Worm (Caenorhabditis elegans): ENCODE measurements around the gene C44B9.3.

Gene C44B9.3

DNA sequence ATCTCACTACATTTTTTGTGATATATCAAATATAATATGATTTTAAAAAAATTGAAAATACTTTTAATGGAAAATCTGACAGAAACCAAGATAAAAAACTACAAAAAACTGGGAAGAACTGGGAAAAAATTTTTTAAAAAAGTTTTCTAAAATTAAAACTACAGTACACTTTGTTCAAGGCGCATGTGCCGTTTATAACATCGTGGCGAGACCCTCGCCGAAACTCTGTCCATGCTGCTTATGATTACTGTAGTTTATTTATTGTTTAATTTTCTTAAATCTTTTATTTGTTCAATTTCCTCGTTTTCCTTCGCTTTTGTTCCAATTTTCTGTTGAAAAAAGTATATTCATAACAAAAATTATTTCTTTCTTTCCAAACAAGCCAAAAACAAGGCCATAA lies 1.5 kb upstream of the C44B9.3 start, which contains the start of gene athp-1:
TSS of gene athp-1 (plus strand) at position 305 of the 400 bp plus-strand sequence.
- TF ChIP-seq ZK546.5 (tag; optimal IDR thresholded peaks at IDR 0.05) (no peak), ama-1 (optimal IDR thresholded peaks at IDR 0.05) (no peak), mbf-1 (tag; optimal IDR thresholded peaks at IDR 0.05) (no peak), Y55F3AM.14 (GFP tag; optimal IDR thresholded peaks at IDR 0.05) (no peak), blmp-1 (tag; optimal IDR thresholded peaks at IDR 0.05; ENCODE audit: insufficient read depth) (no peak), snpc-4 (tag; optimal IDR thresholded peaks at IDR 0.05) (no peak)

DNA sequence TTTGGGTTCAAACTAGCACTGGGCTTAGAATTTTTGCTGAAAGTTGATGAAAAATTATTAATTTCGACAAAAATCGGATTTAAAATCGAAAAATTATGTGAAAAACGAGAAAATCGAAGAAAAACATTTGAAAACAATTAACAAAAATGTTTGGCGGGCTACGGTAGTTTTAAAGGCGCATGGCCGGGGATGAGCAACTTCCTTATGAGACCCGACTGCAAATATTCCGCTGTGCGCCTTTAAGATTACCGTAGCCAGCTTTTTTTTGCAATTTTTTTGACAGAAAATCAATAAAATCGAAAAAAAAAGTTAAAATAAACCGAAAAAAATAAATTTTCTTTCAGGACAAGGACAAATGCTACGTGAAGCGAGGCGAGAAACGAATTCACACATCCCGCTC lies 2.4 kb downstream of the C44B9.3 start:
- TF ChIP-seq unc-62 (GFP tag; optimal IDR thresholded peaks at IDR 0.05) (no peak), sma-3 (GFP tag; optimal IDR thresholded peaks at IDR 0.05) (no peak), blmp-1 (tag; optimal IDR thresholded peaks at IDR 0.05; ENCODE audit: insufficient read depth) (no peak), gmeb-1 (tag; optimal IDR thresholded peaks at IDR 0.05) (no peak), aly-2 (tag; optimal IDR thresholded peaks at IDR 0.05) (no peak), ama-1 (optimal IDR thresholded peaks at IDR 0.05) (no peak), elt-1 (tag; optimal IDR thresholded peaks at IDR 0.05) (no peak)

- TF ChIP-seq zag-1 (tag; optimal IDR thresholded peaks at IDR 0.05): no peak
- no peak for TF ChIP-seq gmeb-1 (tag; optimal IDR thresholded peaks at IDR 0.05)
- TF ChIP-seq sem-4 (tag; optimal IDR thresholded peaks at IDR 0.05): no peak
- TF ChIP-seq unc-62 (GFP tag; optimal IDR thresholded peaks at IDR 0.05): no peak
- no peak for TF ChIP-seq snpc-4 (tag; optimal IDR thresholded peaks at IDR 0.05)
- no peak for TF ChIP-seq ama-1 (optimal IDR thresholded peaks at IDR 0.05)
- TF ChIP-seq skn-1 (tag; optimal IDR thresholded peaks at IDR 0.05): no peak
- no peak for TF ChIP-seq mab-5 (tag; optimal IDR thresholded peaks at IDR 0.05)
- no peak for TF ChIP-seq lin-11 (tag; optimal IDR thresholded peaks at IDR 0.05)
Observed at ce11 chrIII:10875132-10875531, 4.9 kb downstream of the C44B9.3 start, which contains the start of gene C44B9.2. Gene C44B9.2 (plus strand): TSS chrIII:10875432.

- TF ChIP-seq aly-2 (tag; optimal IDR thresholded peaks at IDR 0.05) (no peak), sma-3 (GFP tag; optimal IDR thresholded peaks at IDR 0.05) (no peak), egl-27 (tag; optimal IDR thresholded peaks at IDR 0.05) (no peak), nhr-25 (tag; optimal IDR thresholded peaks at IDR 0.05) (no peak), lsy-2 (tag; optimal IDR thresholded peaks at IDR 0.05) (no peak), mbf-1 (tag; optimal IDR thresholded peaks at IDR 0.05) (no peak), dmd-4 (tag; optimal IDR thresholded peaks at IDR 0.05) (no peak)
Observed at ce11 chrIII:10870814-10871213, 9.2 kb downstream of the C44B9.3 start.

DNA sequence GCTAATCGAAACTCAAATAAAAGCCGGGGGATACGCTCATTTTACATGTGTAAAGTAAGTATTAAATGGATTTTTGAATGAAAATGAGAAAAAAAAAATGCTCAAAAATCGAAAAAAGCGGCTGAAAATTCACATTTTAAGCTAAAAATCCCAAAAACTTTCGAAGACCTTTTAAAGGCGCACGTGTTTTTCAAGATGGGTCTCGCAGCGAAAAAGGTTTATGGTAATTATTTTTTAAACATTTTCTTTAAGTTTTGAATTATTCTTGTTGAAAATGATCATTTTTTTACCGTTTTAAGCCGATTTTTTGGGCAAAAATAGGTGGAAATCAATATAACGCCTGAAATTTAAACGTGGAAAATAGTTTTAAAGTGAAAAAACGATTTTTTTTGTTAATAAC lies 9.8 kb downstream of the C44B9.3 start:
- TF ChIP-seq ama-1 (optimal IDR thresholded peaks at IDR 0.05): no peak
- TF ChIP-seq gmeb-1 (tag; optimal IDR thresholded peaks at IDR 0.05): no peak
- no peak for TF ChIP-seq sma-3 (GFP tag; optimal IDR thresholded peaks at IDR 0.05)
- TF ChIP-seq C34F6.9 (tag; optimal IDR thresholded peaks at IDR 0.05): no peak
- TF ChIP-seq alr-1 (tag; optimal IDR thresholded peaks at IDR 0.05): no peak
- TF ChIP-seq elt-3 (tag; optimal IDR thresholded peaks at IDR 0.05): no peak
- no peak for TF ChIP-seq nhr-21 (tag; optimal IDR thresholded peaks at IDR 0.05)
- no peak for TF ChIP-seq ztf-11 (tag; optimal IDR thresholded peaks at IDR 0.05)

ce11 chrIII:10869595-10869994 lies 10.4 kb downstream of the C44B9.3 start:
- no peak for TF ChIP-seq nhr-25 (tag; optimal IDR thresholded peaks at IDR 0.05)

- TF ChIP-seq zag-1 (tag; optimal IDR thresholded peaks at IDR 0.05): peak; percentile 7
- TF ChIP-seq unc-55 (GFP tag; optimal IDR thresholded peaks at IDR 0.05): peak; percentile 81
- peak; percentile 71 for TF ChIP-seq nhr-129 (tag; optimal IDR thresholded peaks at IDR 0.05)
- peak in 1 of 2 experiments; percentile 56 for TF ChIP-seq lsy-2 (tag; optimal IDR thresholded peaks at IDR 0.05)
- no peak for TF ChIP-seq nhr-12 (tag; optimal IDR thresholded peaks at IDR 0.05)
- peak; percentile 50 for TF ChIP-seq C34F6.9 (tag; optimal IDR thresholded peaks at IDR 0.05)
Observed at ce11 chrIII:10868653-10869392, 11.2 kb downstream of the C44B9.3 start, which contains the start of the genes cey-4 and vps-50. Gene cey-4 (minus strand): TSS chrIII:10868703. Gene vps-50 (plus strand): TSS chrIII:10869193.

Data from whole organism, L2 larva.